Worm (Caenorhabditis elegans): ENCODE results near the gene ttbk-2.2.

ce11 chrIV:5054297-5054696 is 12.5 kb downstream of the ttbk-2.2 start:
- TF ChIP-seq nhr-76 (tag; optimal IDR thresholded peaks at IDR 0.05) (no peak), F49E8.2 (tag; optimal IDR thresholded peaks at IDR 0.05; ENCODE audit: borderline replicate concordance) (no peak)

All from whole organism, L4 larva.